Fruit fly (Drosophila melanogaster) whole organism, embryonic: ENCODE results near the gene CG32450.

Source experiments
- ATbp ChIP-seq: fragments of 200-800 bp; sonication (Bioruptor generic); optimal IDR thresholded peaks from 2 replicates; lab custom pipeline; 2017; ENCODE audit warnings: missing biosample characterization, mild to moderate bottlenecking, missing genetic modification characterization, missing genetic modification reagents
- Abd-B ChIP-seq: fragments of 200-800 bp; sonication (Bioruptor generic); optimal IDR thresholded peaks from 2 replicates; lab custom pipeline; 2018; ENCODE audit warnings: missing biosample characterization, mild to moderate bottlenecking, missing genetic modification characterization, moderate library complexity
- Awh ChIP-seq: fragments of 200-800 bp; sonication (Bioruptor generic); IDR thresholded peaks from 2 replicates; pipeline ENCODE4, ENCODE4 v1.3.6; 2022; ENCODE audit warnings: missing biosample characterization, missing genetic modification characterization
- B-H1 ChIP-seq: fragments of 200-800 bp; sonication (Bioruptor generic); IDR thresholded peaks from 3 replicates; pipeline ENCODE4 v1.3.6; 2022; ENCODE audit warnings: missing biosample characterization, missing genetic modification characterization
- CG11247 ChIP-seq: fragments of 200-800 bp; sonication (Bioruptor generic); IDR thresholded peaks from 2 replicates; pipeline ENCODE4 v1.3.6; 2022; ENCODE audit warnings: missing biosample characterization, missing genetic modification characterization
- CG13775 ChIP-seq: fragments of 200-800 bp; sonication (Bioruptor generic); optimal IDR thresholded peaks from 3 replicates; lab custom pipeline; 2017; ENCODE audit warnings: missing biosample characterization, mild to moderate bottlenecking, missing genetic modification characterization
- CG14050 ChIP-seq: fragments of 200-800 bp; sonication (Bioruptor generic); IDR thresholded peaks from 3 replicates; pipeline ENCODE4 v1.3.6; 2022; ENCODE audit warnings: missing biosample characterization, missing genetic modification characterization
- CG1529 ChIP-seq: fragments of 200-800 bp; sonication (Bioruptor generic); optimal IDR thresholded peaks from 3 replicates; lab custom pipeline; 2018; ENCODE audit warnings: missing biosample characterization, missing genetic modification characterization
- CG15696 ChIP-seq: fragments of 200-800 bp; sonication (Bioruptor generic); optimal IDR thresholded peaks from 2 replicates; lab custom pipeline; 2019; ENCODE audit warnings: missing biosample characterization, mild to moderate bottlenecking, missing genetic modification characterization, moderate library complexity
- CG17802 ChIP-seq: fragments of 200-800 bp; sonication (Bioruptor generic); optimal IDR thresholded peaks from 2 replicates; lab custom pipeline; 2018; ENCODE audit warnings: missing biosample characterization, mild to moderate bottlenecking, missing genetic modification characterization, moderate library complexity
- CG2120 ChIP-seq: fragments of 200-800 bp; sonication (Bioruptor generic); optimal IDR thresholded peaks from 3 replicates; lab custom pipeline; 2016; ENCODE audit warnings: missing biosample characterization, missing genetic modification characterization
- CG2199 ChIP-seq: fragments of 200-800 bp; sonication (Bioruptor generic); IDR thresholded peaks from 3 replicates; pipeline ENCODE4 v1.3.6; 2022; ENCODE audit warnings: missing biosample characterization, missing genetic modification characterization
- CG2678 ChIP-seq: fragments of 200-800 bp; sonication (Bioruptor generic); optimal IDR thresholded peaks from 3 replicates; lab custom pipeline; 2019; ENCODE audit warnings: missing biosample characterization, mild to moderate bottlenecking, missing genetic modification characterization, moderate library complexity
- CG30403 ChIP-seq: fragments of 200-800 bp; sonication (Bioruptor generic); optimal IDR thresholded peaks from 3 replicates; lab custom pipeline; 2016; ENCODE audit warnings: missing biosample characterization, missing genetic modification characterization
- CG3847 ChIP-seq: fragments of 200-800 bp; sonication (Bioruptor generic); IDR thresholded peaks from 2 replicates; pipeline ENCODE4 v1.3.6; 2022; ENCODE audit warnings: missing biosample characterization, missing genetic modification characterization
- CG5953 ChIP-seq: fragments of 200-800 bp; sonication (Bioruptor generic); IDR thresholded peaks from 2 replicates; pipeline ENCODE4 v1.3.6; 2022; ENCODE audit warnings: missing biosample characterization, missing genetic modification characterization
- CG8924 ChIP-seq: fragments of 200-800 bp; optimal IDR thresholded peaks from 3 replicates; lab custom pipeline; 2019; ENCODE audit warnings: missing biosample characterization, mild to moderate bottlenecking, missing genetic modification characterization, moderate library complexity
- CG9797 ChIP-seq: fragments of 200-800 bp; sonication (Bioruptor generic); optimal IDR thresholded peaks from 3 replicates; lab custom pipeline; 2018; ENCODE audit warnings: missing biosample characterization, mild to moderate bottlenecking, missing genetic modification characterization
- Dll ChIP-seq: fragments of 200-800 bp; sonication (Bioruptor generic); IDR thresholded peaks from 4 replicates; pipeline ENCODE4 v1.3.6; 2022; ENCODE audit warnings: missing biosample characterization, missing genetic modification characterization; ENCODE audit not compliant: partially characterized antibody
- Fer1 ChIP-seq: fragments of 200-800 bp; sonication (Bioruptor generic); optimal IDR thresholded peaks from 2 replicates; lab custom pipeline; 2017; ENCODE audit warnings: missing biosample characterization, mild to moderate bottlenecking, missing genetic modification characterization
- H15 ChIP-seq: fragments of 200-800 bp; sonication (Bioruptor generic); IDR thresholded peaks from 3 replicates; pipeline ENCODE4 v1.3.6; 2022; ENCODE audit warnings: missing biosample characterization, missing genetic modification characterization
- Hr78 ChIP-seq, 2 experiments: fragments of 200-800 bp in 1 of 2; fragments of >200 bp in 1 of 2; sonication (Bioruptor generic) in 1 of 2; optimal IDR thresholded peaks; 2 replicates each; lab custom pipeline; 2017 to 2019; ENCODE audit warnings: missing biosample characterization in 2 of 2, missing genetic modification characterization in 2 of 2, mild to moderate bottlenecking in 1 of 2, moderate library complexity in 1 of 2
- Mrtf ChIP-seq: fragments of 200-800 bp; sonication (Bioruptor generic); IDR thresholded peaks from 3 replicates; pipeline ENCODE4 v1.3.6; 2022; ENCODE audit warnings: missing biosample characterization, missing genetic modification characterization
- Stat92E ChIP-seq, 3 experiments: fragments of >200 bp in 2 of 3; fragments of 200-800 bp in 1 of 3; sonication (Bioruptor generic) in 1 of 3; optimal IDR thresholded peaks; 2 replicates each; lab custom pipeline; 2017 to 2019; ENCODE audit warnings: missing biosample characterization in 3 of 3, missing genetic modification characterization in 3 of 3, mild to moderate bottlenecking in 1 of 3, moderate library complexity in 1 of 3
- Vsx1 ChIP-seq: fragments of 200-800 bp; sonication (Bioruptor generic); optimal IDR thresholded peaks from 2 replicates; lab custom pipeline; 2017; ENCODE audit warnings: missing biosample characterization, mild to moderate bottlenecking, missing genetic modification characterization, missing genetic modification reagents
- abd-A ChIP-seq: fragments of 200-800 bp; sonication (Bioruptor generic); optimal IDR thresholded peaks from 3 replicates; lab custom pipeline; 2019; ENCODE audit warnings: missing biosample characterization, mild to moderate bottlenecking, missing genetic modification characterization, moderate library complexity
- crol ChIP-seq: fragments of 200-800 bp; sonication (Bioruptor generic); IDR thresholded peaks from 2 replicates; pipeline ENCODE4 v1.3.6; 2022; ENCODE audit warnings: missing biosample characterization, missing genetic modification characterization
- dysf ChIP-seq: fragments of 200-800 bp; sonication (Bioruptor generic); IDR thresholded peaks from 3 replicates; pipeline ENCODE4 v1.3.6; 2022; ENCODE audit warnings: missing biosample characterization, missing genetic modification characterization
- gcm ChIP-seq: fragments of 200-800 bp; sonication (Bioruptor generic); optimal IDR thresholded peaks from 2 replicates; lab custom pipeline; 2019; ENCODE audit warnings: missing biosample characterization, mild to moderate bottlenecking, missing genetic modification characterization, moderate library complexity
- grn ChIP-seq: fragments of 200-800 bp; sonication (Bioruptor generic); optimal IDR thresholded peaks from 3 replicates; lab custom pipeline; 2017; ENCODE audit warnings: missing biosample characterization, missing genetic modification characterization
- hkb ChIP-seq, 2 experiments: fragments of 200-800 bp in 1 of 2; fragments of >200 bp in 1 of 2; sonication (Bioruptor generic) in 1 of 2; IDR thresholded peaks in 1 of 2; optimal IDR thresholded peaks in 1 of 2; 2 replicates each; pipeline versions ENCODE4 v1.3.6 to Lab custom; 2017 to 2022; ENCODE audit warnings: missing biosample characterization in 1 of 2, missing genetic modification characterization in 1 of 2
- kni ChIP-seq: fragments of 200-800 bp; sonication (Bioruptor generic); optimal IDR thresholded peaks from 3 replicates; lab custom pipeline; 2017; ENCODE audit warnings: mild to moderate bottlenecking, missing biosample characterization, missing genetic modification reagents, missing genetic modification characterization
- pfk ChIP-seq: fragments of 200-800 bp; sonication (Bioruptor generic); optimal IDR thresholded peaks from 2 replicates; lab custom pipeline; 2018; ENCODE audit warnings: missing biosample characterization, mild to moderate bottlenecking, missing genetic modification characterization, moderate library complexity
- phol ChIP-seq: fragments of 200-800 bp; sonication (Bioruptor generic); optimal IDR thresholded peaks from 3 replicates; lab custom pipeline; 2018; ENCODE audit warnings: missing biosample characterization, mild to moderate bottlenecking, missing genetic modification characterization, moderate library complexity
- pros ChIP-seq: fragments of 200-800 bp; sonication (Bioruptor generic); optimal IDR thresholded peaks from 3 replicates; lab custom pipeline; 2019; ENCODE audit warnings: missing biosample characterization, mild to moderate bottlenecking, missing genetic modification characterization, moderate library complexity
- sr ChIP-seq: fragments of 200-800 bp; sonication (Bioruptor generic); IDR thresholded peaks from 3 replicates; pipeline ENCODE4 v1.3.6; 2022; ENCODE audit warnings: missing biosample characterization, missing genetic modification characterization
- tio ChIP-seq: fragments of 200-800 bp; sonication (Bioruptor generic); optimal IDR thresholded peaks from 2 replicates; lab custom pipeline; 2017; ENCODE audit warnings: missing biosample characterization, missing genetic modification characterization, inconsistent platforms

Gene CG32450

dm6 chr3L:22366942-22367341 lies 37.4 kb downstream of the CG32450 start:
- no peak for TF ChIP-seq pfk (GFP tag; lab: Kevin White, UChicago)
- peak; percentile 46 for TF ChIP-seq gcm (GFP tag; lab: Kevin White, UChicago)

DNA sequence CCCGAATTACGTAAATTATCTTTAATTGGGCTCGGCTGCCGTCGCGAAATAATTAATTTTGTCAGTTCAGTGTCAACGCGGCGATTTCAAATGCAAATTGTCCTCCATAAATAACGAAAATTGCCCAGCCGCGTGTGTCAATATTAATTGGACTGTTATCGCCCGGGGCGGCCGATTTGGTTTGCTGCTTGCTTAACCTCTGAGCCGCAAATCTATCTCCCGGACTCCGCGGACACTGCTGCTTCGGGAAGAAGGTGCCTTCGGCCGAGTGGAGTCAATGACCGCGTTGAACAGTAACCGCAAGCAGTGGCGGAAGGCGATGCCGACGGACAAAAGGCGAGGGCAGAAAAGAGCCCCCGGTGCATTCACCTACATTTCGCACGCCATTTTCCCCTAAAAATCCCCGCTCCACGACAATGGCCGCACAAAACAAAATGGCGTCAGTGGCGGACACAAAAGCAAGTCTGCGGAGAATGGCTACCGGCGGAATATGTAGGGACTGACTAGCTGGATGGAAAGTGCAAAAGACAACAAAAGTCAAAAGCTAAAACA lies 40.0 kb downstream of the CG32450 start:
- TF ChIP-seq phol (tag; lab: Kevin White, UChicago) (peak; percentile 56), Fer1 (GFP tag; lab: Kevin White, UChicago) (no peak), Mrtf (GFP tag; lab: Robert Waterston, UW) (0 out of 3 replicates have a peak, but pooled peaks have one; percentile 18)

DNA sequence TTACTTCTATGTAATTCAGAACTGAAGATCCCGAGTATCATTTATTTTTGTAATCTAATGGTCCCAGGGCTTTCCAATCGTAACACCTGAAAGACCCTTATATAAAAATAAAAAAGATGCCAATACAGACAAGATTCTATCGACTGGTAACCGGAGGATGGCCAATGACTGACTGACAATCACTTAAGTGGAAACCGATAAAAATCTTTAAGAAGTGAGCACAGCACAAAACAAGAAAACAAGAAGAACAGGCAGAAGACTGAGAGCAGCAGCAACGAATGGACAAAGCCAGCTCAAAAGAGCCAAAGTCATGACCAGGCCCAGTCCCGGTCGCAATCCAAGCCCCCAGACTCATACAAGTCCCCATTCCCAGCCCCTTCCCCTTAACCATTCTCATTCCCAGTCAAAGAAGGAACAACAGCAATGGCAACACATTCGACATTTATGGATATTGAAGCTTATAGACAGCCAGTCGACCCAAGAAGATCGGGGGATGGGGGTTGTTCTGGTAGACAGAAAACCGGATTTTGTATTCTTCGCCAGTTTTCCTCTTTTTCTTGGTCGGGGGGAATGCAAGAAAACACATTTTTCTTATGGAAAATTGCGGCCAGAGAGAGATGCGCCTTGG lies 42.9 kb downstream of the CG32450 start:
- no peak for TF ChIP-seq CG2120 (GFP tag; lab: Kevin White, UChicago)
- TF ChIP-seq H15 (GFP tag; lab: Robert Waterston, UW) = no peak
- peak; percentile 42 for TF ChIP-seq abd-A (tag; lab: Kevin White, UChicago)
- peak; percentile 78 for TF ChIP-seq kni (GFP tag; lab: Kevin White, UChicago)
- 0 out of 3 replicates have a peak, but pooled peaks have one; percentile 30 for TF ChIP-seq CG2199 (GFP tag; lab: Robert Waterston, UW)
- TF ChIP-seq grn (GFP tag; lab: Kevin White, UChicago) = peak; percentile 59
- TF ChIP-seq CG17802 (tag; lab: Kevin White, UChicago) = no peak
- TF ChIP-seq Hr78 (GFP tag; optimal IDR thresholded peaks at IDR 0.05; lab: Kevin White, UChicago) = peak in 1 of 2 experiments; percentile 40
- TF ChIP-seq pros = peak; percentile 64
- TF ChIP-seq Stat92E (GFP tag; optimal IDR thresholded peaks at IDR 0.05; lab: Kevin White, UChicago) = peak in 1 of 3 experiments; percentile 85
- peak; percentile 34; the same call in 1 of the 2 replicates for TF ChIP-seq crol (GFP tag; lab: Robert Waterston, UW)

DNA sequence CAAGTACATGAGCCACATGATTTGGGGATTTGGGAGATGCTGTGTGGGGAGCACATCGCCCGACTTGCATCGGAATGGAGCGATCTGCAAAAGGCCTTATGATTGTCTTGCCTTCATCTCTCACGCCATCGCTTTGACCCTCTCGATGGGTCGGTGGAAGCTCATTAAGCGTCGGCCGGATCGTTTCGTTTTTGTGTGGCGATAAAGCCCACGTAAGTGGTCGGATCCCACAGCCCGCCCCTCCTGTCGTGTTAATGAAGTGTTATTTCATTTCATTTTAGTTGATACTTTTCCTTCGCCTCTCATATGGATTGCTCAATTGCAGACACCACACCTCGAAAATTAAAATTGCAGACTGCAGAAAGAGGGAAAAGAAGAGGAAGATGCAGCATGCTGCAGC lies 47.2 kb downstream of the CG32450 start:
- TF ChIP-seq Awh = peak; percentile 74
- peak; percentile 59; the same call in 2 of the 3 replicates for TF ChIP-seq sr (GFP tag; lab: Robert Waterston, UW)
- no peak for TF ChIP-seq ATbp (GFP tag; lab: Kevin White, UChicago)

dm6 chr3L:22377484-22377883 lies 47.9 kb downstream of the CG32450 start:
- TF ChIP-seq CG14050 (GFP tag; lab: Robert Waterston, UW) (no peak), dysf (GFP tag; lab: Robert Waterston, UW) (no peak), tio (GFP tag; lab: Kevin White, UChicago) (no peak), CG30403 (GFP tag; lab: Kevin White, UChicago) (no peak), sr (GFP tag; lab: Robert Waterston, UW) (no peak), hkb (optimal IDR thresholded peaks at IDR 0.05; lab: Kevin White, UChicago) (no peak), hkb (GFP tag; IDR thresholded peaks at IDR 0.05; lab: Robert Waterston, UW) (no peak), CG9797 (GFP tag; lab: Kevin White, UChicago) (no peak), Vsx1 (GFP tag; lab: Kevin White, UChicago) (no peak), CG11247 (GFP tag; lab: Robert Waterston, UW) (no peak), Dll (GFP tag; lab: Robert Waterston, UW) (no peak), CG1529 (GFP tag; lab: Kevin White, UChicago) (no peak), CG5953 (GFP tag; lab: Robert Waterston, UW) (no peak), CG3847 (no peak), CG2678 (tag; lab: Kevin White, UChicago) (no peak), CG8924 (tag; lab: Kevin White, UChicago) (no peak), B-H1 (GFP tag; lab: Robert Waterston, UW) (no peak), Abd-B (GFP tag; lab: Kevin White, UChicago) (no peak), CG13775 (no peak), CG15696 (tag; lab: Kevin White, UChicago) (no peak)
- TF ChIP-seq, all 482 proteins: peak for 0
